Worm (Caenorhabditis elegans): ENCODE data around the gene Y43B11AR.3.
A peak's percentile ranks its signal among the peaks of the same experiment; 100 is the strongest.

Gene Y43B11AR.3

ce11 chrIV:7083382-7083784 lies at the start of gene Y43B11AR.3 (continued):
- TF ChIP-seq cebp-2 (GFP tag; IDR thresholded peaks at IDR 0.05) (peak; percentile 96), pbrm-1 (GFP tag; IDR thresholded peaks at IDR 0.05) (peak; percentile 78), ztf-25 (GFP tag; IDR thresholded peaks at IDR 0.05) (peak; percentile 74; the same call in 1 of the 2 replicates), hlh-26 (GFP tag; conservative IDR thresholded peaks at IDR 0.05) (no peak), F22D6.2 (tag; optimal IDR thresholded peaks at IDR 0.05) (no peak), lin-54 (GFP tag; optimal IDR thresholded peaks at IDR 0.05) (peak; percentile 86), rpc-1 (optimal IDR thresholded peaks at IDR 0.05) (no peak), rpc-1 (tag; optimal IDR thresholded peaks at IDR 0.05) (peak; percentile 11), egl-18 (GFP tag; IDR thresholded peaks at IDR 0.05) (no peak), F52B5.7 (tag; optimal IDR thresholded peaks at IDR 0.05) (peak; percentile 91), Y53G8AR.9 (GFP tag; conservative IDR thresholded peaks at IDR 0.05) (peak; percentile 94), egrh-3 (GFP tag; IDR thresholded peaks at IDR 0.05) (no peak), madf-10 (tag; optimal IDR thresholded peaks at IDR 0.05) (no peak), ceh-27 (GFP tag; optimal IDR thresholded peaks at IDR 0.05) (peak; percentile 37), nfya-1 (tag; optimal IDR thresholded peaks at IDR 0.05; ENCODE audit: borderline replicate concordance, insufficient read depth) (no peak), mes-4 (tag; optimal IDR thresholded peaks at IDR 0.05) (peak; percentile 74), Y95B8A.8 (GFP tag; IDR thresholded peaks at IDR 0.05) (peak; percentile 91), ama-1 (optimal IDR thresholded peaks at IDR 0.05) (no peak), ama-1 (GFP tag; optimal IDR thresholded peaks at IDR 0.05) (peak in 1 of 2 experiments; percentile 90), xnd-1 (tag; optimal IDR thresholded peaks at IDR 0.05) (peak; percentile 50), sptf-2 (GFP tag; optimal IDR thresholded peaks at IDR 0.05) (peak; percentile 46), rec-8 (tag; optimal IDR thresholded peaks at IDR 0.05) (peak in 1 of 2 experiments; percentile 75), attf-3 (GFP tag; conservative IDR thresholded peaks at IDR 0.05) (no peak), bed-1 (GFP tag; IDR thresholded peaks at IDR 0.05) (no peak), mcd-1 (GFP tag; IDR thresholded peaks at IDR 0.05) (peak; percentile 68), let-526 (GFP tag; IDR thresholded peaks at IDR 0.05) (no peak), T26A5.8 (tag; optimal IDR thresholded peaks at IDR 0.05) (peak; percentile 62)

ce11 chrIV:7133140-7133539 lies 49.6 kb upstream of the Y43B11AR.3 start, which contains the start of gene cyn-12:
Gene cyn-12, minus strand, starts transcription at chrIV:7133217.
- peak; percentile 16 for TF ChIP-seq attf-5 (GFP tag; optimal IDR thresholded peaks at IDR 0.05)
- TF ChIP-seq snpc-4 (GFP tag; optimal IDR thresholded peaks at IDR 0.05): no peak
- peak in 1 of 4 experiments; percentile 3 for TF ChIP-seq snpc-4 (tag; optimal IDR thresholded peaks at IDR 0.05)
- peak; percentile 23 for TF ChIP-seq lin-54 (GFP tag; optimal IDR thresholded peaks at IDR 0.05)
- no peak for TF ChIP-seq ekl-4 (GFP tag; IDR thresholded peaks at IDR 0.05)

DNA sequence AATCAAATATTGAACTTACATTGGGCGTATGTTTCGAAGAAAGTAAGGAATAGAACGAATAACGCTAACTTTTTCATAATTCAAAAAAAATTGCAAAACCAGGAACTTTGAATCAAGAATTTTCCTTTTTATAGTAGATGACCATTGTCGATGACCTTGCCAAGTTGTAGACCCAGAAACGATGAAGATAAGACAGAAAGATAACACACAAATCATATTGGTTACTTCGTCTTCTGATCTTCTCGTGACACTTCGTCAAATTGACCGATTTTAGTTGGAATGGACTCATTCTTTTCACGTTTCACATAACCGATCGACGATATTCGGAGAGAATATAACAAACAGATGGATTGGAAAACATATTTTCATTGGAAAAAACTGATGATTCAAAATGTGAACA lies 48.3 kb upstream of the Y43B11AR.3 start, which contains the start of gene grsp-3:
grsp-3 (minus strand) TSS at position 149 of the 400 bp plus-strand sequence.
- TF ChIP-seq ama-1 (optimal IDR thresholded peaks at IDR 0.05) (no peak), ama-1 (GFP tag; optimal IDR thresholded peaks at IDR 0.05) (peak in 1 of 2 experiments; percentile 20), attf-3 (GFP tag; conservative IDR thresholded peaks at IDR 0.05) (no peak)

- TF ChIP-seq lsl-1 (GFP tag; optimal IDR thresholded peaks at IDR 0.05) (peak; percentile 66), sdz-38 (tag; optimal IDR thresholded peaks at IDR 0.05) (no peak)
Measured at ce11 chrIV:7121313-7122055, 38.0 kb upstream of the Y43B11AR.3 start, which contains the start of the genes C34D4.10 and str-48. Gene C34D4.10, minus strand, starts transcription at chrIV:7121413. Gene str-48, plus strand, starts transcription at chrIV:7122005.
